Fruit fly (Drosophila melanogaster) Kc167 (cell line): Measurements from ENCODE around the gene REG.

ENCODE experiments used
- Myc ChIP-seq: fragments of >200 bp; optimal IDR thresholded peaks from 2 replicates; lab custom pipeline; 2017; ENCODE audit warnings: missing external identifiers
- Sin3A ChIP-seq: fragments of >200 bp; optimal IDR thresholded peaks from 2 replicates; lab custom pipeline; 2018; ENCODE audit warnings: missing external identifiers
- h ChIP-seq: fragments of >200 bp; optimal IDR thresholded peaks from 3 replicates; lab custom pipeline; 2018; ENCODE audit warnings: missing external identifiers
- insv ChIP-seq: fragments of >200 bp; optimal IDR thresholded peaks from 3 replicates; lab custom pipeline; 2018; ENCODE audit warnings: missing external identifiers
- psq ChIP-seq: fragments of >200 bp; optimal IDR thresholded peaks from 2 replicates; lab custom pipeline; 2017; ENCODE audit warnings: missing external identifiers
- ttk ChIP-seq: sonication (Bioruptor generic); optimal IDR thresholded peaks from 2 replicates; lab custom pipeline; 2017; ENCODE audit warnings: missing external identifiers

REG gene

dm6 chrX:13248515-13248914 is 36.4 kb downstream of the REG start:
- TF ChIP-seq psq (lab: Kevin White, UChicago) = no peak
- TF ChIP-seq Sin3A = no peak
- TF ChIP-seq ttk (lab: Kevin White, UChicago) = no peak
- TF ChIP-seq Myc (lab: Kevin White, UChicago) = no peak
- no peak for TF ChIP-seq h (lab: Kevin White, UChicago)

- TF ChIP-seq ttk (lab: Kevin White, UChicago) (no peak), psq (lab: Kevin White, UChicago) (no peak), h (lab: Kevin White, UChicago) (no peak), Sin3A (no peak), insv (lab: Kevin White, UChicago) (no peak), Myc (lab: Kevin White, UChicago) (no peak)
Observed at dm6 chrX:13249732-13250395, 37.7 kb downstream of the REG start.

- no peak for TF ChIP-seq h (lab: Kevin White, UChicago)
- no peak for TF ChIP-seq ttk (lab: Kevin White, UChicago)
- TF ChIP-seq insv (lab: Kevin White, UChicago) = no peak
- TF ChIP-seq Sin3A = no peak
- TF ChIP-seq Myc (lab: Kevin White, UChicago) = no peak
- no peak for TF ChIP-seq psq (lab: Kevin White, UChicago)
Observed at dm6 chrX:13251310-13251709, 39.2 kb downstream of the REG start.

- TF ChIP-seq h (lab: Kevin White, UChicago) (no peak), ttk (lab: Kevin White, UChicago) (no peak), insv (lab: Kevin White, UChicago) (no peak), Myc (lab: Kevin White, UChicago) (no peak)
Observed at dm6 chrX:13253062-13253724, 41.1 kb downstream of the REG start.

- TF ChIP-seq Sin3A (no peak), ttk (lab: Kevin White, UChicago) (no peak), Myc (lab: Kevin White, UChicago) (no peak), h (lab: Kevin White, UChicago) (no peak), psq (lab: Kevin White, UChicago) (no peak), insv (lab: Kevin White, UChicago) (no peak)
Observed at dm6 chrX:13254442-13254841, 42.3 kb downstream of the REG start.

dm6 chrX:13256967-13257366 is 44.8 kb downstream of the REG start:
- TF ChIP-seq Sin3A (no peak), Myc (lab: Kevin White, UChicago) (no peak), h (lab: Kevin White, UChicago) (no peak), psq (lab: Kevin White, UChicago) (no peak), insv (lab: Kevin White, UChicago) (no peak), ttk (lab: Kevin White, UChicago) (no peak)

- no peak for TF ChIP-seq psq (lab: Kevin White, UChicago)
- TF ChIP-seq insv (lab: Kevin White, UChicago) = no peak
- no peak for TF ChIP-seq h (lab: Kevin White, UChicago)
- no peak for TF ChIP-seq Sin3A
- TF ChIP-seq Myc (lab: Kevin White, UChicago) = no peak
- TF ChIP-seq ttk (lab: Kevin White, UChicago) = no peak
Observed at dm6 chrX:13258048-13258756, 46.1 kb downstream of the REG start, which contains the start of the genes mew and CG15742. Gene mew, minus strand, starts transcription at chrX:13258490. Gene CG15742, minus strand, starts transcription at chrX:13258495.

dm6 chrX:13258757-13259067 is 46.6 kb downstream of the REG start, which contains the start of gene comt:
Gene comt, plus strand, starts transcription at chrX:13259021.
- TF ChIP-seq Myc (lab: Kevin White, UChicago) = no peak
- TF ChIP-seq h (lab: Kevin White, UChicago) = no peak
- no peak for TF ChIP-seq Sin3A
- TF ChIP-seq psq (lab: Kevin White, UChicago) = no peak
- TF ChIP-seq insv (lab: Kevin White, UChicago) = no peak
- no peak for TF ChIP-seq ttk (lab: Kevin White, UChicago)
